Worm (Caenorhabditis elegans) whole organism, midembryonic: ENCODE measurements around the gene damt-1.

Source experiments
- T22C8.4 ChIP-seq: fragments of 200-800 bp; sonication (Bioruptor generic); IDR thresholded peaks from 2 replicates; pipeline ENCODE4 v1.3.6; 2022; ENCODE audit warnings: missing genetic modification characterization, missing compliant biosample characterization
- cog-1 ChIP-seq: sonication (generic microtip); optimal IDR thresholded peaks from 2 replicates; lab custom pipeline; 2016; ENCODE audit warnings: missing genetic modification characterization, missing compliant biosample characterization
- flt-1 ChIP-seq: fragments of 200-800 bp; sonication (Bioruptor generic); IDR thresholded peaks from 2 replicates; pipeline ENCODE4 v1.3.6; 2022; ENCODE audit warnings: missing genetic modification characterization, missing compliant biosample characterization
- klf-2 ChIP-seq: fragments of 200-800 bp; sonication (Bioruptor generic); conservative IDR thresholded peaks from 2 replicates; pipeline ENCODE4 v1.3.6; 2022; ENCODE audit warnings: missing genetic modification reagents, missing genetic modification characterization, missing compliant biosample characterization
- med-1 ChIP-seq: sonication (generic microtip); optimal IDR thresholded peaks from 2 replicates; lab custom pipeline; 2017; ENCODE audit warnings: missing genetic modification characterization, mild to moderate bottlenecking, missing compliant biosample characterization, antibody characterized with exemption, missing genetic modification reagents; ENCODE audit not compliant: insufficient read depth
- ref-1 ChIP-seq: fragments of 200-800 bp; sonication (Bioruptor generic); conservative IDR thresholded peaks from 2 replicates; pipeline ENCODE4 v1.3.6; 2022; ENCODE audit warnings: missing genetic modification reagents, missing genetic modification characterization, missing compliant biosample characterization
- tab-1 ChIP-seq: fragments of 200-800 bp; sonication (Bioruptor generic); IDR thresholded peaks from 2 replicates; pipeline ENCODE4 v1.3.6; 2022; ENCODE audit warnings: missing genetic modification characterization, missing compliant biosample characterization
- ztf-23 ChIP-seq: fragments of 200-800 bp; sonication (Bioruptor generic); IDR thresholded peaks from 2 replicates; pipeline ENCODE4 v1.3.6; 2022; ENCODE audit warnings: missing genetic modification reagents, missing genetic modification characterization, missing compliant biosample characterization
- ztf-29 ChIP-seq: fragments of 200-800 bp; sonication (Bioruptor generic); IDR thresholded peaks from 2 replicates; pipeline ENCODE4 v1.3.6; 2022; ENCODE audit warnings: missing genetic modification reagents, missing genetic modification characterization, missing compliant biosample characterization

Gene damt-1

ce11 chrII:5719848-5720247 is at the start of gene damt-1:
Gene damt-1, plus strand, starts transcription at chrII:5720148.
- TF ChIP-seq klf-2, result no peak
- TF ChIP-seq med-1 (GFP tag; lab: Kevin White, UChicago), result no peak
- no peak for TF ChIP-seq cog-1 (tag; lab: Kevin White, UChicago)
- TF ChIP-seq ztf-29 (GFP tag; lab: Robert Waterston, UW), result no peak
- no peak for TF ChIP-seq ref-1 (GFP tag; lab: Robert Waterston, UW)
- no peak for TF ChIP-seq flt-1
- TF ChIP-seq T22C8.4 (GFP tag; lab: Robert Waterston, UW), result no peak
- TF ChIP-seq tab-1 (GFP tag; lab: Robert Waterston, UW), result no peak
- TF ChIP-seq ztf-23, result no peak

DNA sequence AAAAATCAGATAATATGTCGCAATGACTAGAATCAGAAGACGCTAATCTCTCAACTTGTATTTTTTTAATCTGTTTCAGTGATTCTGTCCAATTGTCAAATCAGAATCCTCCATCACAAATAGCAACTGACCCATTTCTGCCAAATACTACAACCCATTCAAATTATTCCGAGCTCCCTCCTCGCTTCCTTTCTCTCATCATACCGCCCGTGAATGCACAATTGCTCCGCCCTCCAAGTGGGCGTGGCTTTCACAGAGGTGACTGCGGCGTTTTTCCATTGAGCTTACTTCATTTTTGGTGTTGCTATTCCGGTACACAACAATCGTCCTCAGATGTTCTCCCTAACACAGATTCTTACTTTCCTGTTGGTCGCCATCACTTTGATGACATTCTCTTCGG is 39.2 kb upstream of the damt-1 start, which contains the start of gene flp-27:
TSS of gene flp-27 (plus strand) at position 301 of the 400 bp plus-strand sequence.
- no peak for TF ChIP-seq ztf-23
- no peak for TF ChIP-seq ref-1 (GFP tag; lab: Robert Waterston, UW)
- no peak for TF ChIP-seq cog-1 (tag; lab: Kevin White, UChicago)

DNA sequence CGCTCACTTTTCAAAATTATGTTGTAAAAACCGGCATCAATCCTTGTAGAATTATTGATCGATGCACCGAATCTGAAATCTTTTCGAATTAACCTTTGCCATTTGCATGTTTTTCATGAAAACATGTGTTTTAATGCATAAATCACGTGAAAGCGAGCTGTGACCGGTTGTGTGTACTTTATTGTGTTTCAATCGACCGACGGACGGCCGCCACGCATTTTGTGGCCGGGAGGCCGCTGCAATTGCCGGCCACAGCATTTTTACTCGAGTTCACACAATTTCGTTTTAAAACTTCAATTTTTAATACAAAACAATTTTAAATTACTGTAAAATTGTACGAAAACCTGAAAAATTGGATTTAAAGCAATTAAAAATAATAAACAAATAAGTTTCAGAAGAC is 31.0 kb upstream of the damt-1 start, which contains the start of gene C25H3.11:
TSS of gene C25H3.11 (minus strand) at position 82 of the 400 bp plus-strand sequence.
- TF ChIP-seq cog-1 (tag; lab: Kevin White, UChicago) (no peak), T22C8.4 (GFP tag; lab: Robert Waterston, UW) (no peak), flt-1 (no peak), ztf-23 (no peak), ref-1 (GFP tag; lab: Robert Waterston, UW) (no peak), klf-2 (peak; percentile 46; the same call in 1 of the 2 replicates), ztf-29 (GFP tag; lab: Robert Waterston, UW) (no peak), tab-1 (GFP tag; lab: Robert Waterston, UW) (no peak)

- TF ChIP-seq ztf-29 (GFP tag; lab: Robert Waterston, UW) (no peak), ref-1 (GFP tag; lab: Robert Waterston, UW) (no peak), cog-1 (tag; lab: Kevin White, UChicago) (no peak), T22C8.4 (GFP tag; lab: Robert Waterston, UW) (no peak), ztf-23 (no peak), flt-1 (no peak), klf-2 (no peak), med-1 (GFP tag; lab: Kevin White, UChicago) (no peak), tab-1 (GFP tag; lab: Robert Waterston, UW) (no peak)
These were observed 28.7 kb upstream of the damt-1 start, which contains the start of the genes ndub-5 and eif-2D for ce11 chrII:5691216-5691771. Gene ndub-5, minus strand, starts transcription at chrII:5691353. Gene eif-2D, plus strand, starts transcription at chrII:5691721.

DNA sequence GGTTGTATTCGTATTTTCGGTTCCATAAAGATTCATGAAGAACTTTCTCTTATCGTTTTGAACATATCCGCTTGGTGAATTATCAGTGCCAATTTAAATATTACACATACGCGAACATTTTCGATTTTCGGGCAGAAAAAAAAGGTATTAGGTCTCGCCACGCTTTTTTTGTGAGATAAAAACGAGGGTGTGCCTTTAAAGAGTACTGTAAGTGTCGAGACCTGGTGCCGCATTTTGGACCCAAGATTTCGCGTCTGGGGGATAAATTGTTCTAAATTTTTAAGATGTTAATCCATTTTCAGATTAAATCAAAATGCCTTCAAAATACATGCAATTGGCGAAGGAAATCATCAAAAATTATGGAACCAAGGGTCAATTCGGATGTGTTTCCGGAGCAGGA is 26.1 kb upstream of the damt-1 start, which contains the start of gene C25H3.3:
TSS of gene C25H3.3 (plus strand) at position 301 of the 400 bp plus-strand sequence.
- no peak for TF ChIP-seq med-1 (GFP tag; lab: Kevin White, UChicago)
- no peak for TF ChIP-seq flt-1
- TF ChIP-seq ztf-23, result no peak
- TF ChIP-seq cog-1 (tag; lab: Kevin White, UChicago), result no peak
- TF ChIP-seq ztf-29 (GFP tag; lab: Robert Waterston, UW), result no peak
- no peak for TF ChIP-seq klf-2
- no peak for TF ChIP-seq tab-1 (GFP tag; lab: Robert Waterston, UW)
- TF ChIP-seq ref-1 (GFP tag; lab: Robert Waterston, UW), result no peak
- TF ChIP-seq T22C8.4 (GFP tag; lab: Robert Waterston, UW), result no peak

- no peak for TF ChIP-seq ref-1 (GFP tag; lab: Robert Waterston, UW)
- no peak for TF ChIP-seq T22C8.4 (GFP tag; lab: Robert Waterston, UW)
- TF ChIP-seq ztf-23, result no peak
- no peak for TF ChIP-seq med-1 (GFP tag; lab: Kevin White, UChicago)
- no peak for TF ChIP-seq flt-1
- TF ChIP-seq tab-1 (GFP tag; lab: Robert Waterston, UW), result no peak
- TF ChIP-seq klf-2, result no peak
- TF ChIP-seq ztf-29 (GFP tag; lab: Robert Waterston, UW), result no peak
- no peak for TF ChIP-seq cog-1 (tag; lab: Kevin White, UChicago)
These were observed 25.1 kb upstream of the damt-1 start, which contains the start of gene C25H3.14 for ce11 chrII:5694798-5695197. Gene C25H3.14, plus strand, starts transcription at chrII:5695098.

DNA sequence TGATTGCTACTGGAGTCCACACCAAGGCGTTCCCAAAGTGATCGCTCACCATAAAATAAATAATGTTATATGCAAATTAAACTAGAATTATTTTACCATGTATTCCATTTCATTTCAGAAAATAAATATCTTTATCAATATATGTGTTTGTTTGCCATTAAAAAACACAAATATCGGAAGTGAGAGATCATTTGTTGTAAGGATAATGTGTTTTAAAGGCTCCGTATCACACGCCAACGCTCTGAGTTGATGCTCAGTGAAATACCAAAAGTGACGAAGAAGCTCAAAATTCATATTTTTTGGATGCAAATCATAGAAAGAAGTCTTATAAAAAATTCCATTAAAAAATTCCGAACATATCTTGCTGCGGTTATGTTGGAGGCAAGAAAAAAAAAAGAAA is 23.7 kb upstream of the damt-1 start:
- TF ChIP-seq flt-1, result no peak
- no peak for TF ChIP-seq ztf-23
- no peak for TF ChIP-seq tab-1 (GFP tag; lab: Robert Waterston, UW)
- no peak for TF ChIP-seq med-1 (GFP tag; lab: Kevin White, UChicago)
- TF ChIP-seq ref-1 (GFP tag; lab: Robert Waterston, UW), result no peak
- TF ChIP-seq cog-1 (tag; lab: Kevin White, UChicago), result no peak
- TF ChIP-seq klf-2, result no peak
- TF ChIP-seq ztf-29 (GFP tag; lab: Robert Waterston, UW), result no peak
- no peak for TF ChIP-seq T22C8.4 (GFP tag; lab: Robert Waterston, UW)

DNA sequence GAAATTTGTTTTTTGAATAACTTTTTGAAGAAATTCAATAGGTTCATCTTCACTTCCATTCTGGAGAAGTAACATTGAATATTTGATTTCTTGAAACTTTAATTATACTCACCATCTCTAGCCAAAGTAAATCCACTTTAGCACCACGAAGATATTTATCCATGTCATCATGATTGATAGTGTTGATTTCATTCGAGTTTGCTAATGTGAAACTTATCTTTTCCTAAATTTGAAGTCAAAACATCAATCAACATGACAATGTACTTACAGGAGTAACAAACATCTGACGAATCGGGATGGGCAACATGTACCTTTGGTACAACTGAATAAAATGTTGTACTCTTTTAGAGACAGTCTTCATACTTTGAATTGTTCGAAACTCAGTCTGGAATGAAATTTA is 22.6 kb upstream of the damt-1 start:
- no peak for TF ChIP-seq ztf-23

- TF ChIP-seq flt-1 (no peak), med-1 (GFP tag; lab: Kevin White, UChicago) (no peak), cog-1 (tag; lab: Kevin White, UChicago) (no peak), klf-2 (no peak), ztf-23 (no peak), T22C8.4 (GFP tag; lab: Robert Waterston, UW) (no peak), ztf-29 (GFP tag; lab: Robert Waterston, UW) (no peak), tab-1 (GFP tag; lab: Robert Waterston, UW) (no peak), ref-1 (GFP tag; lab: Robert Waterston, UW) (no peak)
These were observed 21.7 kb upstream of the damt-1 start for ce11 chrII:5698254-5698653.

- TF ChIP-seq ztf-23, result no peak
- no peak for TF ChIP-seq T22C8.4 (GFP tag; lab: Robert Waterston, UW)
- TF ChIP-seq tab-1 (GFP tag; lab: Robert Waterston, UW), result no peak
- TF ChIP-seq ref-1 (GFP tag; lab: Robert Waterston, UW), result no peak
- TF ChIP-seq cog-1 (tag; lab: Kevin White, UChicago), result no peak
- TF ChIP-seq med-1 (GFP tag; lab: Kevin White, UChicago), result no peak
- no peak for TF ChIP-seq ztf-29 (GFP tag; lab: Robert Waterston, UW)
- no peak for TF ChIP-seq flt-1
- TF ChIP-seq klf-2, result no peak
These were observed 21.1 kb upstream of the damt-1 start, which contains the start of the genes C25H3.10 and C25H3.1 for ce11 chrII:5698869-5699268. Gene C25H3.10, minus strand, starts transcription at chrII:5698969. Gene C25H3.1, plus strand, starts transcription at chrII:5699071.
